Worm (Caenorhabditis elegans) whole organism, mixed stage, embryonic: ENCODE measurements around the gene R10D12.6.

ENCODE experiments used
- M03D4.4 ChIP-seq: sonication (generic microtip); optimal IDR thresholded peaks from 2 replicates; lab custom pipeline; 2017; ENCODE audit warnings: mild to moderate bottlenecking, missing genetic modification characterization, missing compliant biosample characterization
- bed-3 ChIP-seq: fragments of 200-800 bp; sonication (Bioruptor generic); optimal IDR thresholded peaks from 3 replicates; lab custom pipeline; 2018; ENCODE audit warnings: mild to moderate bottlenecking, missing genetic modification characterization, moderate library complexity, missing compliant biosample characterization
- blmp-1 ChIP-seq: fragments of 150-350 bp; optimal IDR thresholded peaks from 2 replicates; lab custom pipeline; 2014; ENCODE audit warnings: missing biosample characterization, missing genetic modification characterization
- ceh-39 ChIP-seq: fragments of 150-350 bp; optimal IDR thresholded peaks from 2 replicates; lab custom pipeline; 2014; ENCODE audit warnings: missing biosample characterization, missing genetic modification characterization
- ceh-43 ChIP-seq: fragments of 200-800 bp; sonication (Bioruptor generic); optimal IDR thresholded peaks from 2 replicates; lab custom pipeline; 2018; ENCODE audit warnings: mild to moderate bottlenecking, missing genetic modification characterization, moderate library complexity, missing compliant biosample characterization
- ceh-83 ChIP-seq: fragments of 200-800 bp; sonication (Bioruptor generic); optimal IDR thresholded peaks from 2 replicates; lab custom pipeline; 2018; ENCODE audit warnings: mild to moderate bottlenecking, missing genetic modification characterization, missing compliant biosample characterization
- ces-1 ChIP-seq: fragments of 150-350 bp; optimal IDR thresholded peaks from 2 replicates; lab custom pipeline; 2014; ENCODE audit warnings: missing biosample characterization, missing genetic modification reagents, missing genetic modification characterization
- elt-1 ChIP-seq: sonication (generic microtip); optimal IDR thresholded peaks from 2 replicates; lab custom pipeline; 2017; ENCODE audit warnings: missing genetic modification characterization, mild to moderate bottlenecking, missing compliant biosample characterization, antibody characterized with exemption, moderate library complexity, borderline replicate concordance; ENCODE audit not compliant: insufficient read depth
- flh-1 ChIP-seq: fragments of 200-800 bp; sonication (Bioruptor generic); optimal IDR thresholded peaks from 2 replicates; lab custom pipeline; 2018; ENCODE audit warnings: mild to moderate bottlenecking, missing genetic modification characterization, moderate library complexity, missing compliant biosample characterization
- ham-2 ChIP-seq: fragments of 200-800 bp; sonication (Bioruptor generic); optimal IDR thresholded peaks from 2 replicates; lab custom pipeline; 2018; ENCODE audit warnings: mild to moderate bottlenecking, missing genetic modification characterization, missing compliant biosample characterization
- hlh-1 ChIP-seq: fragments of 150-350 bp; optimal IDR thresholded peaks from 2 replicates; lab custom pipeline; 2014; ENCODE audit warnings: missing biosample characterization, missing genetic modification reagents, missing genetic modification characterization
- lin-13 ChIP-seq: fragments of 150-350 bp; optimal IDR thresholded peaks from 2 replicates; lab custom pipeline; 2014; ENCODE audit warnings: missing biosample characterization, missing genetic modification characterization
- lin-32 ChIP-seq: fragments of 200-800 bp; sonication (Bioruptor generic); optimal IDR thresholded peaks from 2 replicates; lab custom pipeline; 2018; ENCODE audit warnings: mild to moderate bottlenecking, missing genetic modification characterization, missing compliant biosample characterization
- lsy-2 ChIP-seq: fragments of 150-350 bp; optimal IDR thresholded peaks from 2 replicates; lab custom pipeline; 2014; ENCODE audit warnings: missing biosample characterization, missing genetic modification characterization
- mab-5 ChIP-seq: fragments of 150-350 bp; optimal IDR thresholded peaks from 2 replicates; lab custom pipeline; 2014; ENCODE audit warnings: missing biosample characterization, missing genetic modification characterization
- mls-2 ChIP-seq: sonication (generic microtip); optimal IDR thresholded peaks from 2 replicates; lab custom pipeline; 2016; ENCODE audit warnings: mild to moderate bottlenecking, missing genetic modification characterization, moderate library complexity, missing compliant biosample characterization
- nhr-12 ChIP-seq: fragments of 150-350 bp; optimal IDR thresholded peaks from 2 replicates; lab custom pipeline; 2014; ENCODE audit warnings: missing biosample characterization, missing genetic modification characterization
- nhr-2 ChIP-seq: fragments of 150-350 bp; optimal IDR thresholded peaks from 2 replicates; lab custom pipeline; 2014; ENCODE audit warnings: missing biosample characterization, missing genetic modification characterization
- nhr-237 ChIP-seq: fragments of 150-350 bp; optimal IDR thresholded peaks from 2 replicates; lab custom pipeline; 2014; ENCODE audit warnings: missing biosample characterization, missing genetic modification characterization
- nhr-28 ChIP-seq: fragments of 150-350 bp; optimal IDR thresholded peaks from 2 replicates; lab custom pipeline; 2014; ENCODE audit warnings: missing biosample characterization, missing genetic modification characterization
- nhr-76 ChIP-seq: sonication (generic microtip); optimal IDR thresholded peaks from 2 replicates; lab custom pipeline; 2017; ENCODE audit warnings: missing biosample characterization, missing genetic modification characterization
- pha-4 ChIP-seq: fragments of 150-350 bp; optimal IDR thresholded peaks from 2 replicates; lab custom pipeline; 2018; ENCODE audit warnings: missing biosample characterization, missing genetic modification reagents, missing genetic modification characterization
- sem-2 ChIP-seq: fragments of 200-800 bp; sonication (Bioruptor generic); optimal IDR thresholded peaks from 2 replicates; lab custom pipeline; 2018; ENCODE audit warnings: mild to moderate bottlenecking, missing genetic modification characterization, missing compliant biosample characterization
- snpc-4 ChIP-seq: fragments of 150-350 bp; optimal IDR thresholded peaks from 2 replicates; lab custom pipeline; 2014; ENCODE audit warnings: missing biosample characterization, missing genetic modification characterization
- sptf-1 ChIP-seq: sonication (generic microtip); optimal IDR thresholded peaks from 2 replicates; lab custom pipeline; 2017; ENCODE audit warnings: mild to moderate bottlenecking, missing genetic modification characterization, moderate library complexity, missing compliant biosample characterization
- unc-39 ChIP-seq: fragments of 150-350 bp; optimal IDR thresholded peaks from 2 replicates; lab custom pipeline; 2014; ENCODE audit warnings: missing biosample characterization, missing genetic modification characterization
- unc-62 ChIP-seq: fragments of 150-350 bp; optimal IDR thresholded peaks from 2 replicates; lab custom pipeline; 2014; ENCODE audit warnings: missing biosample characterization, missing genetic modification reagents, missing genetic modification characterization
- zip-8 ChIP-seq: fragments of 150-350 bp; optimal IDR thresholded peaks from 2 replicates; lab custom pipeline; 2014; ENCODE audit warnings: missing biosample characterization, missing genetic modification characterization
- ztf-11 ChIP-seq: fragments of 150-350 bp; optimal IDR thresholded peaks from 2 replicates; lab custom pipeline; 2014; ENCODE audit warnings: missing biosample characterization, missing genetic modification characterization

The R10D12.6 gene

DNA sequence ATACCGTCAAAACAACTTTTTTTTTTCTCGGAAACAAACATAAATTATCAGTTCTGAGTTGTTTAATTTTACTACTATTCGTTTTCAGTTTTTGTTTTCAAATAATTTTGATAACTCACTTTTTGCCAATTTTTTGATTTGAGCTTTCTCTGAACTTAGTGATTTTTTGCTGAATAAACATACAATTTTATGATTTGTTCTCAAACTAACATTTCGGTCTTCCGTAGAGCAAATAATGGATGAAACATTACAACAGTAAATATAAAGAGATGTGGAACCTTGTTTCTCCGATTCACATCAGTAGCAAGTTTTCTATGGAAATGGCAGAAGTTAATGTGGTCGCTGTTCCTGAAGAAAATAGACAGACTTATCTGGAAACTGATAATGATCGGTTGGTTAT is 642 bp downstream of the R10D12.6 start, which contains the start of gene R10D12.7:
R10D12.7 (plus strand) TSS at position 301 of the 400 bp plus-strand sequence.
- TF ChIP-seq ham-2 (GFP tag; lab: Kevin White, UChicago): no peak
- no peak for TF ChIP-seq lsy-2 (tag; lab: Kevin White, UChicago)
- TF ChIP-seq unc-62 (GFP tag; lab: Kevin White, UChicago): no peak
- TF ChIP-seq ztf-11 (tag; lab: Kevin White, UChicago): no peak
- no peak for TF ChIP-seq bed-3
- no peak for TF ChIP-seq ceh-39 (tag; lab: Kevin White, UChicago)

DNA sequence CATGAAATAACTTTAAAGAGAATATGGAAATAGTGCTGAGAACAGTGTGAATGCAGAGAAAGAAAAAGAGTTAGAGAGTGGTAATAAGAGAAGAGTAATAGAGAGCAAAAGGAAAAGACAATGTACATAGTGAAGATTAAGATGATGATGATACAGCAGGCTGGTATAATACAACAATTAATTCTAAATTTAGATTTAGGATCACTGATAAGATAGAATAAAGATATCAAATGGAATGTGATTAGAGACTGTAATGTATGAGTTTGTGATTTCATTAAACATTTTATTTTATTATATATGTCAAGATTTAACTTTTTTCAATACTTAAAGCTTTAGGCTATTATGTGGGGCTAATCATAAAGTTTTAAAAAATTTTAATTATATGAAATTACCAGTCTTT is 4.1 kb downstream of the R10D12.6 start, which contains the start of gene R10D12.8:
R10D12.8 (minus strand) TSS at position 101 of the 400 bp plus-strand sequence.
- TF ChIP-seq sem-2 (GFP tag; lab: Kevin White, UChicago) (no peak), ces-1 (GFP tag; lab: Kevin White, UChicago) (no peak), nhr-76 (tag; lab: Kevin White, UChicago) (no peak), ceh-83 (GFP tag; lab: Kevin White, UChicago) (no peak), lsy-2 (tag; lab: Kevin White, UChicago) (no peak), elt-1 (tag; lab: Kevin White, UChicago) (peak; percentile 78)
- TF ChIP-seq, all 35 proteins: peak for 1

- no peak for TF ChIP-seq ham-2 (GFP tag; lab: Kevin White, UChicago)
- TF ChIP-seq flh-1 (GFP tag; lab: Kevin White, UChicago): no peak
- TF ChIP-seq snpc-4 (tag; lab: Kevin White, UChicago): no peak
- no peak for TF ChIP-seq lin-13 (tag; lab: Kevin White, UChicago)
- no peak for TF ChIP-seq pha-4 (tag; lab: Kevin White, UChicago)
- no peak for TF ChIP-seq ztf-11 (tag; lab: Kevin White, UChicago)
- no peak for TF ChIP-seq ceh-83 (GFP tag; lab: Kevin White, UChicago)
- TF ChIP-seq zip-8 (tag; lab: Kevin White, UChicago): no peak
- TF ChIP-seq M03D4.4 (tag; lab: Kevin White, UChicago): no peak
- no peak for TF ChIP-seq mab-5
- TF ChIP-seq lin-32 (GFP tag; lab: Kevin White, UChicago): no peak
- TF ChIP-seq ceh-43 (GFP tag; lab: Kevin White, UChicago): no peak
- no peak for TF ChIP-seq ces-1 (GFP tag; lab: Kevin White, UChicago)
- TF ChIP-seq blmp-1: no peak
- no peak for TF ChIP-seq nhr-237
- TF ChIP-seq mls-2: no peak
- no peak for TF ChIP-seq sptf-1 (tag; lab: Kevin White, UChicago)
- no peak for TF ChIP-seq nhr-76 (tag; lab: Kevin White, UChicago)
- no peak for TF ChIP-seq bed-3
Observed at ce11 chrV:13954056-13954455, 4.9 kb downstream of the R10D12.6 start, which contains the start of gene swt-6. swt-6 (plus strand) TSS chrV:13954356.

- no peak for TF ChIP-seq nhr-2
- no peak for TF ChIP-seq M03D4.4 (tag; lab: Kevin White, UChicago)
- TF ChIP-seq ham-2 (GFP tag; lab: Kevin White, UChicago): no peak
- no peak for TF ChIP-seq nhr-237
- TF ChIP-seq unc-39: no peak
- no peak for TF ChIP-seq sem-2 (GFP tag; lab: Kevin White, UChicago)
- TF ChIP-seq nhr-12 (tag; lab: Kevin White, UChicago): no peak
- no peak for TF ChIP-seq lin-13 (tag; lab: Kevin White, UChicago)
- no peak for TF ChIP-seq zip-8 (tag; lab: Kevin White, UChicago)
- TF ChIP-seq lin-32 (GFP tag; lab: Kevin White, UChicago): no peak
- TF ChIP-seq ces-1 (GFP tag; lab: Kevin White, UChicago): no peak
- TF ChIP-seq, all 35 proteins: peak for 0
Observed at ce11 chrV:13955370-13956089, 6.4 kb downstream of the R10D12.6 start.

DNA sequence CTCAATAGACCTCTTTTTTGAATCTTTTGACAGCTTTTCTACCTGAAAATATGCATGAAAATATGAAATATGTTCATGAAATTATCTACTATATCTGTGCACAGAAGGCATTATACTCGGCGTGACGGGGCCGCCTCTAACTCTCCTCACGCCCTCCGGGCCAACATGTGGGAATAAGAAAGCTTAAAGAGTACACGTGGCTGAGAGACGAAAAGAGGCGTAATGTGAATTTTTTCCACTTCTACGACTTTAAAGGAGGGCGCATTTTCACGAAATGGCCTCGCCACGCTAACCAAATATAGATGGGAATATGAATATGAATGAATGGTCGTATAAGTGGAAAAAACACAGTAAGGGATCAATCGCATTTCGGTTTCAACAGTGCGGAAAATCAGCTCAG is 8.6 kb downstream of the R10D12.6 start:
- no peak for TF ChIP-seq unc-62 (GFP tag; lab: Kevin White, UChicago)
- TF ChIP-seq unc-39: no peak
- no peak for TF ChIP-seq hlh-1 (tag; lab: Kevin White, UChicago)
- no peak for TF ChIP-seq nhr-28
- no peak for TF ChIP-seq lsy-2 (tag; lab: Kevin White, UChicago)
- TF ChIP-seq, all 35 proteins: peak for 0
